Fruit fly (Drosophila melanogaster) whole organism, larva: ENCODE data around the gene CG4362.

ENCODE experiments used
- noc ChIP-seq: fragments of 200-800 bp; sonication (Bioruptor generic); optimal IDR thresholded peaks from 3 replicates; lab custom pipeline; 2019; ENCODE audit warnings: missing biosample characterization, mild to moderate bottlenecking, missing genetic modification characterization, moderate library complexity

The CG4362 gene

DNA sequence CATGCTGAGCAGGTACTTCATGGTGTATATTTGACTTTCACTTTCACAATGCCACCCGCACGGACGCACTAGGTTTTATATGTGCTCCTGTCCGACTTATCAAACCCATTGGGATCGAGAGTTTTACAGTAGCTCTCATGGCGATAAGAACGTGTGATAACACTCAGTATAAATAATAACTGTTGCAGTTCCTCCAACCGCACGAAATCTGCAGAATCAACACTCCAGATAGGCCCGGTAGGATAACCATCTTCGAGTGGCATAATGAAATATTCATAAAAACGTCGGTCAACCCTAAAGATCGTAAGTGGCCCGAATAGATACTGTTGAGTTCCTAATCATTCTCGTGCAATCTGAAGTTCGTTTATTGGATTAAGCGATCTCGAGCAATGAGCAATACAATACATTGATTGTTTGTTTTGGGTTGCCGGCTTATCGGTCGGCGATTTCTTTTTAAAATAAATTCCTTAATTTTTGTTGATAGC, at the start of gene CG4362:
CG4362 (minus strand) TSS at position 51 of the 485 bp plus-strand sequence.
- peak; percentile 98 for TF ChIP-seq noc (tag; lab: Kevin White, UChicago)

dm6 chr3R:20350278-20350677, 42.9 kb upstream of the CG4362 start:
- no peak for TF ChIP-seq noc (tag; lab: Kevin White, UChicago)

DNA sequence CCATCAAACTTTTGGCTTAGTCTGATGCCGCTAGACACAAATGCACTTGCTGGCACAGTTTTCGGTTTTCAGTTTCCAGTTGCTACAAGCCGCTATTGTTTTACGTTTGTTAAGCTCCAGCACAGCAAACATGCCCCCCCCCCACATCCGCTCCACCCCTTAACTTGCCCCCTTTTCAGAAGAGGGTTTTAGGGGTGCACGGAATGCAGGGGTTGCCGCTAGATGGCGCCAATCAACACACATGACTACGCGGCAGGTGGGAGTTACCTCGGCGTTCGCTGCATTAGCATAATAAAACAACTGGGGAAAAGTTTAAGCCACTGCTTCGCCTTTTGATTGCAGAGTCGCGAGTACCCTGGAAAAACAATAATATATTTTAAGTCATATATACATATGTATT, 39.6 kb upstream of the CG4362 start:
- no peak for TF ChIP-seq noc (tag; lab: Kevin White, UChicago)

dm6 chr3R:20338673-20339072, 31.3 kb upstream of the CG4362 start, which contains the start of gene Ir92a:
Gene Ir92a, plus strand, starts transcription at chr3R:20338973.
- TF ChIP-seq noc (tag; lab: Kevin White, UChicago) = no peak

DNA sequence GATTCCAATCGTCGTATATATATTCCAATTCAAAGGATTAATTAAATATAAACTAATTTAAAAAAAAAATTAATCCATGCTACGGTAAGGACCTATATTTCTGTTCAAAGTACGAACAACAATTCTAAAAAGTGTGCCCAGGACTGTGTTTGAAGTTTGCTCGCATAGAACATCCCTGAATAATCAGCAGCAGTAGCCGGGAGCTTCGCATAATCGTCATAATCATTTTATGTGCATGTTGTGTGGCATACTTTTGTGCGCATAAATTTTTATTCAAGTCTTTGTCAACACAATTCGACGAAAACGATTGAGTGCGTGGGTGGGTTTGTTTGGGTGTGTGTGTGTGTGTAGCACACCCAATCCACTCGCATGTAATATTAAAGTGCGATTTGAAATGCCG, 25.4 kb upstream of the CG4362 start:
- no peak for TF ChIP-seq noc (tag; lab: Kevin White, UChicago)

DNA sequence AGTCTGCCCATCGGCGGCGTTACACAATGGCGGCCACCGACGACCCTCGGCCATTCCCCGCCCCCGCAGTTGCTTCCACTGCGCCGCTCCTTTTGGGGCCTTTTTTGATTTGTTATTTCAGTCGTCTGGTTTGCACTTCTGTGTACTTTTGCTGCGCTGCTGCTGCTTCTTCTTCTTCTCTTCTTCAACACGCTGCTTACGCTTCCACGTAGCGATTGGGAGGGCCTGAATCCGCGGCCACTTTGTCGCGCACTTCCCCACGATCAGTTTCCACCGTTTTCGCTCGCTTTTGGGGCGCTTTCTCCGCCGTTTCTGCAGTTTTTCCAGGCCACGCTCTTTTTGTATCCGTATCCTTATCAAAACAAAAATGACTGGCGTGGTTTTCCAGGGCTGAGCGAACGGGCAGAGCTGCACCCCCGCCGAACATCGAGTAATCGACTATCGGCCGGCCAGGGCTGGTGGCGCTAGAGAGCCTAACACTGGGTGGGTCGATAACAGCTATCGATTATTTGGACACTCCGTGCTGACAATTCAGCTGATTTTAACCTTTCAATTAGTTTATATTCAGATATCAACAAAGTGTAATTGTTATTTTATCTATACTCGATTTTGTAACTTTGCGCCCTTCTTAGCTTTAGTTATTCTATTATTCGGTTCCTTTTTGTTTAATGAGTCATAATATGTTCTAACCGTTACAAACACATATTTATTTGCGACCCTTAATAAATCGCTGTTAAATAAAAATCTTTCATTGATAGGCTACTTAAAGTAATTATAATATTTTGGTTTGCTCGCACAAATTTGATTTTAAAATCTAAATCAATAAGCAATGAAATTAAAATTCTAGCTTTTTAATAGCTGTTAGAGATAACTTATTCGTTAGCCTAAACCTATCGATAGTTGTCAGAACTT, 20.5 kb upstream of the CG4362 start, which contains the start of the genes CG4360 and Sirt2:
CG4360 (minus strand) TSS at position 432 of the 912 bp plus-strand sequence.
Sirt2 (plus strand) TSS at position 894 of the 912 bp plus-strand sequence.
- no peak for TF ChIP-seq noc (tag; lab: Kevin White, UChicago)

DNA sequence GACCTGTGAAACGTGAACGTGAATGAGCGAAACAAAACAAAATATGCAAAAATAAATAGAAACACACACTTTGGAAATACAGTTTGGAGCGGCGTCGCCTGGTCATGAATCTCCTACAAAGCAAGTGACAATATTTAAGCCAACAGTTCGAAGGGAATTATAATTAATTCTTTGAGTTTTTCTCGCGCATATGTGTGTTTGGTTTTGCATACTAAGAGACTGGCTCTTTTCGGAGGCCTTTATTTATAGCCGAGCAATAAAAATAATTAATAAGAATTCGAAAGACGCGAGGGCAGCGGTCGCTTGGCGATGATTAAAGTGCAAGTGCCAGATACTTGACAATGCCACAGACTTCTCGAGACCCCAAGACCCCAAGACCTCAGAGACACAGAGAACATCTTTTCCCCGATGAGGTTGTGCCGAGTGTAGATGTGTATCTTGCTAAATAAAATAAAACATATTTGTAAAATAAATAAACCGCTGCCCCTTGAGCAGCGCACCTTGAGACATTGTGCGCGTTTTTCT, 10.9 kb upstream of the CG4362 start:
- TF ChIP-seq noc (tag; lab: Kevin White, UChicago) = no peak

DNA sequence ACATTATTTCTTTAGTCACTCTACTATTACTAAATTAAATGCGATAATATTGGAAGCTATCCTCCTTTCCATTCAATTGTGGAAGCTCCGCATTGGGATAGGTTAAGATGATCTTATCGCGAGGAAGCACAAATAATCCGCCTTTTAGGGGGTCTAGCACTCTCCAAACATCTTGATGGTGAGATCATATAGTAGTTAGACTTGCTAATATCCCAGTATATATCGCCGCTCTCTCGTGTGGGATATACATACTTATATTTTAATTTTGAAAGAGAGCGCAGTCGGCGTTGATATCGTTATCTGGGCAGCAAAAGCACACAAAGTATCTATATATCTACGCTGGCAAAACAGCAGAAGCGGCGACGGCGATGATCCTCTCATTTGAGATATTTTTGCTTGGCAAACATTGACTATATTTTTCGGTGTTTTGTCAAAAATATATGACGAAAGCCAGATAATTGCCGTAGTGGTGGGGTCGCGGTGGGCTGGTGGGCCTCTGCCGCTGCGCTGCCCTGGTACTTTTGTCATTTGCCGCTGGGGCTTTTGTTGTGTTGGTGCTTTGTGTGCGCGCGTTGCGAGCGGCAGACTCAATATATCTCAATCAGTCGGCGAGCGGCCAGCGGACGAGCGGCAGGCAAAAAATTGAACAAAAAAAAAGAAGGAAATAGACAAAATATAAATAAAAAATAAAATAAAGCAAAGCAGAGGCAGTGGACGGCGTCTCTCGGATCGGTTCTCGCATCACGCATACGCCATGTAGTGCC, 10.2 kb upstream of the CG4362 start:
- peak; percentile 76 for TF ChIP-seq noc (tag; lab: Kevin White, UChicago)

DNA sequence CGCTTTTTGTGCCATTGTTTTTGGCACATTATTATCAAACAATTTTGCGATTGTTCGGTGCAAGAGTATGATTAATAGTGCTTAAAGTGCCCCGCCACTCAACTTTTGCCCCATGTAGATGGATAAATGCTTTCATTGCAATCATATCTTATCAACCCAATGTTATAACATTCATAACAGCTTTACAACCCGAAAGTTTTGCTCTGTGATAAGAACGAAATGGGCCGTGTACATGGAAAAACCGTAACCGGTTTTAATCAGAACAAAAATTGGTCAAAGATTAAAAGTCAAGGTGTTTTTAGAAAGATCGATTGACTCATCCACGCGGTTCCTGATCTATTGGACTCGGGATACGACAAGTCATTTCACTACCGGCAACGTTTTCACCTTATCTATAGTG, 9.3 kb upstream of the CG4362 start:
- peak; percentile 18 for TF ChIP-seq noc (tag; lab: Kevin White, UChicago)

DNA sequence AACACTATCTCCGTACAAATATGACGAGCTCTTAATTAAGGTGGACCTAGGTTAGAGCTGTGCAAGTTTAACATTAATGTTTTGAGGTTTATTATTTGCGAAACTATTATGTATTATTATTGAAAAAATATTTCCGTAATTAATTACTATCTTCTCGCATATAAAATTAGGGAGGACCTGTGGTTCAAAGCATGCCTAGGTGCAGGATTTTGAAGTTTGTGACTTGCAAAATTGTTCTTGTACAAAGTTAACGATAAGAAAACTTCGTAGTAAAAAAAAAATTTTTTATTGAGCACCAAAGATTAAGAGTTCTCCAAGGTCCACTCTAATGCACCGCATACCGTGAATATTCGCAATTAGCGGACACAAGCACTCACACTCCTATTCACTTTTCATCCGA, 5.5 kb upstream of the CG4362 start:
- peak; percentile 95 for TF ChIP-seq noc (tag; lab: Kevin White, UChicago)

DNA sequence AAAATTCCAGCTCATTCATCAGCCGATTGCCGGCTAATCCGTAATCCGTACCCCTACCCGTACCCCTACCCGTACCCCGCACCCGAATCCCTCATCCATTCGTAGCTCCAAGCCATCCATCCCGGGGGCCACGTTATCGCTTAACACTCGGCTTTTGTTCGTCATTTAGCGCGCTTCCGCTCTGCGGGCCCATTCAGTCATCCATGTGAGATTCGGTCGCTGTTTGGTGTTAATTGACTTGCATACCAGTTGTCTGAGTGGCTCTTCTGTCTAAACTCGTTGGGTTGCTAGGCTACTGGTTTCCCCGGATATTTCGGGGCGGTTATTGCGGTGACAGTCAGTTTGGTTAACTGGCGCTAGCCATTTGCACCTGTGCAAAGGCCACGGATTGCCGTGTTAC, 4.1 kb upstream of the CG4362 start:
- no peak for TF ChIP-seq noc (tag; lab: Kevin White, UChicago)

DNA sequence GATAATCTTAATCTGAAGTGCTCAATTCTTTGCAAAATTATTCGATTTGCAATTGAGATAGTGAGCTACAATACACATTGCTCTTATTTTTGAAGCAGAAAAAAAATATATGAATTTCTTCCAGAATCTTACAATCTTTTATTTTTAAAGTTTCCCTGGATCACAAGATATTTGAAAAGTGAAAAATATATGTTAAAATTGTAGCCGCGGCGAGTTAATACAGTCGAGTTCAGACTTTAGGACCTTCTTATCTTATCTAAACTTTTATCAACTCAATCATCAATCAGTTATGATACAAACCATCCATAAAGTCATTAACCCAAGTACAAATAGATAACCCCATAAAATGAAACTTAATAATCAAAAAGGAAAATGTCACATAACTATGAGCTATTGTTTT, 3.6 kb upstream of the CG4362 start:
- peak; percentile 60 for TF ChIP-seq noc (tag; lab: Kevin White, UChicago)

dm6 chr3R:20310498-20310822, 3.1 kb upstream of the CG4362 start:
- TF ChIP-seq noc (tag; lab: Kevin White, UChicago) = no peak

DNA sequence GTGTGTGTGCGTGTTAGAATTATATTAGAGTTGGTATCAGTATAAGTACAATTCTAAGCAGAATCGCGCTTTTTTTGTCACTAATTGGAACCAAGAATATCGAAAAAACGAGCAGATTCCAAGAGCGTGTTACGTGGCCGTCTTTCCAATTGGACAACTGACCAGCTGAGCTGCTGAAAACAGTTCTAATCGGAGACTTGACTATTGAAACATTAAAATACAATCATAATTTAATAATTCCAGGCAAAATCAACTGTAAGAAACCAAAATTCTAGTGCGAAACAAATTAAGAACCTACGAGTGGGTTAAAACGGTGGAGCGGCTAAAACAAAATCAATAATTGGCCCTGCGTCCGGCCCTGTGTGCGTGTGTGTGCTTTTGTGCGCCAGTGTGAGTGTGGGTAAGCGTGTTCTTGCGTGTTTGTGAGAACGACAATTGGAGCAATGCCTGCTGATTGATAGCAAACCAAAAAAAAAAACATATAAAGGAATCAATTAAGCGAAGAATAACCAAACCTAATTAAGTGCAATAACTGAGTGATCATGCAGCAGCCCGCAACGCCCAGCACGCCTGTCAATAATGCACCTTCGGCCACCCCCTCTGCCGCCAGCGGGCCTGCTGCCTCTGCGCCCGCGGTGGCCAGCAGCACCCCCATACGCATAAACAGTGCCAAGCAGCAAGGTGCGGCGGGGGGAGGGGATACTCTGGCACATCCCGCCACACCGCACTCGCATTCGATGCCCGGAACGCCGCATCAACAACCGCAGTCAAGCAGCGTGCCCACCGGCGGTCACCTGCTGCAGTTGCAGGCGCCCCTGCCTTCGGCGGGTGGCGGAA, 2.5 kb upstream of the CG4362 start:
- no peak for TF ChIP-seq noc (tag; lab: Kevin White, UChicago)
